Worm (Caenorhabditis elegans) whole organism, L1 larva: Measurements from ENCODE around the gene EEED8.4.

Experiments used
- Y116A8C.19 ChIP-seq: sonication (generic microtip); optimal IDR thresholded peaks from 2 replicates; lab custom pipeline; 2016; ENCODE audit warnings: missing compliant biosample characterization, missing genetic modification characterization, borderline replicate concordance
- ama-1 ChIP-seq: fragments of 150-350 bp; optimal IDR thresholded peaks from 2 replicates; lab custom pipeline; 2014
- blmp-1 ChIP-seq: fragments of 150-350 bp; optimal IDR thresholded peaks from 2 replicates; lab custom pipeline; 2014; ENCODE audit warnings: missing biosample characterization, missing genetic modification characterization
- ceh-90 ChIP-seq: sonication (generic microtip); optimal IDR thresholded peaks from 2 replicates; lab custom pipeline; 2016; ENCODE audit warnings: missing genetic modification characterization, missing compliant biosample characterization
- ces-1 ChIP-seq: fragments of 150-350 bp; optimal IDR thresholded peaks from 2 replicates; lab custom pipeline; 2014; ENCODE audit warnings: missing biosample characterization, missing genetic modification reagents, missing genetic modification characterization
- dsc-1 ChIP-seq: sonication (generic microtip); optimal IDR thresholded peaks from 2 replicates; lab custom pipeline; 2016; ENCODE audit warnings: mild to moderate bottlenecking, missing genetic modification characterization, missing compliant biosample characterization
- efl-3 ChIP-seq: fragments of 200-800 bp; sonication (Bioruptor generic); optimal IDR thresholded peaks from 2 replicates; lab custom pipeline; 2018; ENCODE audit warnings: mild to moderate bottlenecking, missing genetic modification characterization, missing compliant biosample characterization
- egl-13 ChIP-seq: sonication (generic microtip); optimal IDR thresholded peaks from 2 replicates; lab custom pipeline; 2016; ENCODE audit warnings: missing genotype, missing genetic modification reagents, missing genetic modification characterization, missing compliant biosample characterization
- egl-27 ChIP-seq, 2 experiments: fragments of 150-350 bp in 1 of 2; sonication (generic microtip); optimal IDR thresholded peaks; 3 replicates each; lab custom pipeline; 2017 to 2018; ENCODE audit warnings: missing biosample characterization in 2 of 2, missing genetic modification characterization in 2 of 2, missing genetic modification reagents in 2 of 2
- elt-3 ChIP-seq, 6 experiments: fragments of 150-350 bp in 1 of 6; sonication (generic microtip); optimal IDR thresholded peaks; 2 replicates each; lab custom pipeline; 2017 to 2018; ENCODE audit warnings: missing biosample characterization in 6 of 6, missing genetic modification characterization in 6 of 6, inconsistent platforms in 1 of 6
- hlh-17 ChIP-seq: fragments of 200-800 bp; sonication (Bioruptor generic); optimal IDR thresholded peaks from 2 replicates; lab custom pipeline; 2018; ENCODE audit warnings: missing genetic modification characterization, mild to moderate bottlenecking, missing compliant biosample characterization, moderate library complexity, borderline replicate concordance
- lin-14 ChIP-seq: fragments of 200-800 bp; sonication (Bioruptor generic); optimal IDR thresholded peaks from 2 replicates; lab custom pipeline; 2018; ENCODE audit warnings: mild to moderate bottlenecking, missing genetic modification characterization, moderate library complexity, missing compliant biosample characterization
- lin-15B ChIP-seq: fragments of 150-350 bp; sonication (generic microtip); optimal IDR thresholded peaks from 3 replicates; lab custom pipeline; 2014; ENCODE audit warnings: missing biosample characterization, missing genetic modification characterization
- lir-3 ChIP-seq: sonication (generic microtip); optimal IDR thresholded peaks from 2 replicates; lab custom pipeline; 2016; ENCODE audit warnings: mild to moderate bottlenecking, missing genetic modification characterization, moderate library complexity, missing compliant biosample characterization; ENCODE audit not compliant: poor library complexity
- mep-1 ChIP-seq: fragments of 150-350 bp; optimal IDR thresholded peaks from 2 replicates; lab custom pipeline; 2014; ENCODE audit warnings: missing biosample characterization, missing genetic modification characterization
- nhr-12 ChIP-seq: sonication (generic microtip); optimal IDR thresholded peaks from 2 replicates; lab custom pipeline; 2017; ENCODE audit warnings: missing biosample characterization, missing genetic modification characterization
- nhr-20 ChIP-seq: sonication (generic microtip); optimal IDR thresholded peaks from 2 replicates; lab custom pipeline; 2016; ENCODE audit warnings: mild to moderate bottlenecking, missing genetic modification characterization, missing compliant biosample characterization
- nhr-71 ChIP-seq: sonication (generic microtip); optimal IDR thresholded peaks from 2 replicates; lab custom pipeline; 2016; ENCODE audit warnings: mild to moderate bottlenecking, missing genetic modification characterization, moderate library complexity, missing compliant biosample characterization
- nhr-76 ChIP-seq: sonication (generic microtip); optimal IDR thresholded peaks from 2 replicates; lab custom pipeline; 2017; ENCODE audit warnings: missing biosample characterization, missing genetic modification characterization
- nhr-77 ChIP-seq: fragments of 150-350 bp; optimal IDR thresholded peaks from 2 replicates; lab custom pipeline; 2014; ENCODE audit warnings: missing biosample characterization, missing genetic modification characterization
- nhr-85 ChIP-seq: sonication (generic microtip); peaks from one replicate; lab custom pipeline; 2016; ENCODE audit warnings: missing genetic modification characterization, inconsistent platforms, missing compliant biosample characterization
- pag-3 ChIP-seq: sonication (generic microtip); optimal IDR thresholded peaks from 2 replicates; lab custom pipeline; 2017; ENCODE audit warnings: missing genetic modification characterization, mild to moderate bottlenecking, missing compliant biosample characterization, antibody characterized with exemption, borderline replicate concordance; ENCODE audit not compliant: insufficient read depth
- skn-1 ChIP-seq: fragments of 150-350 bp; optimal IDR thresholded peaks from 2 replicates; lab custom pipeline; 2014; ENCODE audit warnings: missing biosample characterization, missing genetic modification characterization
- snu-23 ChIP-seq: sonication (generic microtip); optimal IDR thresholded peaks from 2 replicates; lab custom pipeline; 2016; ENCODE audit warnings: missing genetic modification characterization, missing compliant biosample characterization
- sox-4 ChIP-seq: sonication (generic microtip); optimal IDR thresholded peaks from 2 replicates; lab custom pipeline; 2016; ENCODE audit warnings: missing genetic modification characterization, missing compliant biosample characterization
- sptf-1 ChIP-seq: fragments of 150-350 bp; optimal IDR thresholded peaks from 2 replicates; lab custom pipeline; 2014; ENCODE audit warnings: missing biosample characterization, missing genetic modification characterization
- sup-37 ChIP-seq: fragments of 200-800 bp; sonication (Bioruptor generic); optimal IDR thresholded peaks from 2 replicates; lab custom pipeline; 2018; ENCODE audit warnings: mild to moderate bottlenecking, missing genetic modification characterization, missing compliant biosample characterization
- tbx-2 ChIP-seq: sonication (generic microtip); optimal IDR thresholded peaks from 2 replicates; lab custom pipeline; 2016; ENCODE audit warnings: missing genetic modification characterization, missing compliant biosample characterization
- unc-130 ChIP-seq: fragments of 150-350 bp; optimal IDR thresholded peaks from 2 replicates; lab custom pipeline; 2017; ENCODE audit warnings: missing biosample characterization, missing genetic modification characterization, inconsistent platforms
- unc-98 ChIP-seq: fragments of 200-800 bp; sonication (Bioruptor generic); IDR thresholded peaks from 2 replicates; pipeline ENCODE4 v1.3.6; 2022; ENCODE audit warnings: missing genetic modification characterization, missing compliant biosample characterization

EEED8.4 gene

ce11 chrII:5449219-5449618 is 40.1 kb downstream of the EEED8.4 start (continued):
- TF ChIP-seq egl-27 (tag; optimal IDR thresholded peaks at IDR 0.05; lab: Kevin White, UChicago): no peak

- TF ChIP-seq nhr-20 (tag; lab: Kevin White, UChicago) (peak; percentile 0), sup-37 (no peak), blmp-1 (tag; lab: Kevin White, UChicago) (peak; percentile 74), sptf-1 (tag; lab: Kevin White, UChicago) (no peak), nhr-85 (peak; percentile 67), elt-3 (tag; optimal IDR thresholded peaks at IDR 0.05; lab: Kevin White, UChicago) (peak in 1 of 6 experiments; percentile 12)
Observed at ce11 chrII:5449620-5450019, 40.5 kb downstream of the EEED8.4 start.

- TF ChIP-seq nhr-85: peak; percentile 66
- no peak for TF ChIP-seq tbx-2 (tag; lab: Kevin White, UChicago)
Observed at ce11 chrII:5451278-5451677, 42.2 kb downstream of the EEED8.4 start.

DNA sequence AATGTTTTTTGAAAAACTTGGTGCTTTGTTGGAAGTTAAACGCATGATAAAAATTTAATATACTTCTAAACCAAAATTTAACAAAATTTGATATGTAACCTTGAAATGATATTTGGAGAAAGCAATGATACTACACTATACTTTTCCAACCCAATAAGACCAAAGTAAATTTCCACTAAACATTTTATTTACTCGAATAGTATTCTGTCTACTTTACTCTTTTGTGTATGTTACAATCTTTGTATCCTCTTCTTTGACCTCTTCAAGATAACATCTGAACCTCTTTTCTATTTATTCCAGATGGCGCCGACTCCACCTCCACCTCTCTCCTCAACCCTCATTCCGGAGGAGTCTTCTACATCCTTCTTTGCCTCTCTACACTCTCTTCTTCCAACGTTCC is 44.4 kb downstream of the EEED8.4 start, which contains the start of gene dhs-5:
TSS of gene dhs-5 (plus strand) at position 301 of the 400 bp plus-strand sequence.
- TF ChIP-seq lir-3 (tag; lab: Kevin White, UChicago): no peak
- TF ChIP-seq dsc-1 (tag; lab: Kevin White, UChicago): peak; percentile 56

DNA sequence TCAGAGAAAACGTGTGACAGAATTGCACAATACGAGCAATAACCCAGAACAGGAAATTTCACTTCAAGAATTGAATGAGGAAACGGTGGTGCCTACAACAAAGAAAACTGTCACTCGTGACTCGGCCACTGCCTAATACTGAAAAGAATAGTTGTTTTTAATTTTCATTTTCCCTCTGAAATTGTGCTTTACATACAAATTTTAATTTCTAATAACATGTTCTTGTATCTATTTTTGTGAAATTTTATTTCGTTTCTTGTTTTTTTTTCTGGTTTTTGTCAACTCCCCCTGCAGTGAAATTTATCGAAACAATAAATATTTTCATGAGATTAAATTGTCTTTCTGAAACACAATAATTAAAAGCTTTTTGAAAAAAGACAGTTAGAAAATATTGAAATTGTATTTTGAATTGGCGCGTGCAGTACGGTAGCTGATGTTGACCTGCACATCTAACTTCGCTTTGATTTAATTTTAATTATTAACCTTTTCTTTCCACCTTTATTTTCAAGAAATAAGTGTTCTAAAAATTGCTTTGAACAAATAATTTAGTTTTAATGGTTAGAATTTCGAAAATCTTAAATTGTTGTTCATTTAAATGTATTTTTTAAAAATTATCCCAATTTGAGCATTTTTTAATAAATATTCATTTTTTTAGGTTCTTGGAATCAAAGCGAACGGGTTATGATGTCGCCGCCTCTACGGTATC is 46.7 kb downstream of the EEED8.4 start, which contains the start of gene daz-1:
TSS of gene daz-1 (plus strand) at position 656 of the 706 bp plus-strand sequence.
- TF ChIP-seq nhr-71 (tag; lab: Kevin White, UChicago) (no peak), skn-1 (tag; lab: Kevin White, UChicago) (no peak), lin-15B (tag; lab: Kevin White, UChicago) (no peak), pag-3 (tag; lab: Kevin White, UChicago) (no peak), unc-130 (tag; lab: Kevin White, UChicago) (no peak), nhr-76 (tag; lab: Kevin White, UChicago) (no peak), Y116A8C.19 (no peak), nhr-77 (tag; lab: Kevin White, UChicago) (no peak), efl-3 (GFP tag; lab: Kevin White, UChicago) (no peak), snu-23 (GFP tag; lab: Kevin White, UChicago) (no peak), mep-1 (tag; lab: Kevin White, UChicago) (no peak)

DNA sequence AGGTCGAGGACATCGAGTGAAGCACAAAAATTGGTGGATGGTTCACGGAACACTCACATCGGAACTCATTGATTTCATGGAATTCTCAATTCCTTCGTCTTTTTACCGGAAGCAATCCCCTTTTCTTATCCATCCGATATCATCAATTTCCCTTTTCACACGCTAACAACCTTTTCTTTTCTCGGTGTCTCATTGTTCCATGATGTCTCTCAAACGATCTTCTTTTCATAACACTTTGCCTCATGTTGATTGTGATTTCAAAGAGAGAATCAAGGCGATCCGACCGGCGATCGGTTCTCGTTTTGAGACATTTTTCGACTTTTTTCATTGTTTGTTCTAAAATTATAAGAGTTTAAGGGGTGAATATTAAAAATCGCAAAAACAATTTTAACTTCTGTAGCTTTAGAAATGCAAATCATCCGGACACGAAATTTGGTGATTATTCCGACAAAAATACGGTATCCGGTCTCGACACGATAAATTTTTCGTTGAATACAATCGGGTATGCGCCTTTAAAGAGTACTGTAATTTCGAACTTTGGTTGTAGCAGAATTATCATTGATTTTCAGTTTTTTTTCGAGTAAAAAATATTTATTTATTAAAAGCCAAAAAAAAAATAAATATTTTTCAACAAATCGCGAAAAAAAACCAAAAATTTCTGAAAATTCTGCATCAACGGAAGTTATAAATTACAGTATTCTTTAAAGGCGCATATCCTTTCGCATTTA is 49.7 kb downstream of the EEED8.4 start:
- peak; percentile 4 for TF ChIP-seq unc-130 (tag; lab: Kevin White, UChicago)
- TF ChIP-seq ceh-90: no peak
- TF ChIP-seq nhr-20 (tag; lab: Kevin White, UChicago): no peak
- TF ChIP-seq sox-4: no peak
- peak; percentile 71 for TF ChIP-seq lin-14 (GFP tag; lab: Kevin White, UChicago)
- TF ChIP-seq egl-13: no peak
- peak; percentile 11 for TF ChIP-seq snu-23 (GFP tag; lab: Kevin White, UChicago)
- TF ChIP-seq ama-1: no peak
- no peak for TF ChIP-seq nhr-76 (tag; lab: Kevin White, UChicago)
- TF ChIP-seq nhr-12 (tag; lab: Kevin White, UChicago): no peak
- TF ChIP-seq ces-1 (GFP tag; lab: Kevin White, UChicago): no peak
- peak in 4 of 6 experiments; percentile 11 to 73 (median 32) for TF ChIP-seq elt-3 (tag; optimal IDR thresholded peaks at IDR 0.05; lab: Kevin White, UChicago)
- TF ChIP-seq nhr-71 (tag; lab: Kevin White, UChicago): peak; percentile 2
- TF ChIP-seq hlh-17 (GFP tag; lab: Kevin White, UChicago): no peak
- TF ChIP-seq unc-98 (GFP tag; lab: Robert Waterston, UW): no peak
- TF ChIP-seq mep-1 (tag; lab: Kevin White, UChicago): peak; percentile 5
- TF ChIP-seq blmp-1 (tag; lab: Kevin White, UChicago): peak; percentile 99
- no peak for TF ChIP-seq nhr-77 (tag; lab: Kevin White, UChicago)
